Worm (Caenorhabditis elegans): ENCODE results near the gene Y82E9BL.5.

The Y82E9BL.5 gene

ce11 chrIII:1323555-1323954 lies 23.9 kb downstream of the Y82E9BL.5 start:
- TF ChIP-seq ztf-16 (tag; optimal IDR thresholded peaks at IDR 0.05) (no peak), elt-2 (tag; optimal IDR thresholded peaks at IDR 0.05) (peak; percentile 91)

DNA sequence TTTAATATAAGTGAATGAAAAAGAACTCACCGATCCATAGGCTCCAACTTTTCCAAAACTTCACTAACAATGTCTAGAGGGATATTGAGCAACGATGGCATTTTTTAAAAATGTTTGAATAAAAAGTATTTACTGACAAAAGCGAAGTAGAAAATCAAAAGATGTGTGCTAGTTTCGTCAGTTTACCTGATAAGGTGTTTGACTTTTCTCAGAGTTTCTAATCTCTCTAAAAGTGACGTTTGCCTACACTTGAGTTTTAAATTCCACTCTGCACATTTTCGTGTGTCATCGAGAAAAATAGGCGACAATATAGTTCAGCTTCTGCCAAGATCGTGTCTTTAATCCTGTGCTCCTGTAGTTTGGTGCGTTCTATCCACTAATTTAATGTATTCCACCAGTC lies 25.9 kb downstream of the Y82E9BL.5 start, which contains the start of gene fbxa-15:
Gene fbxa-15, minus strand, starts transcription at position 101 of the 400 bp plus-strand sequence.
- no peak for TF ChIP-seq hlh-6 (tag; optimal IDR thresholded peaks at IDR 0.05)
- TF ChIP-seq K02D7.2 (tag; optimal IDR thresholded peaks at IDR 0.05) = no peak
- TF ChIP-seq fkh-10 (GFP tag; optimal IDR thresholded peaks at IDR 0.05) = no peak
- no peak for TF ChIP-seq lim-6 (tag; optimal IDR thresholded peaks at IDR 0.05)
- no peak for TF ChIP-seq dmd-4 (tag; optimal IDR thresholded peaks at IDR 0.05; ENCODE audit: borderline replicate concordance)
- TF ChIP-seq madf-2 (tag; optimal IDR thresholded peaks at IDR 0.05) = no peak
- TF ChIP-seq sdc-2 (tag; optimal IDR thresholded peaks at IDR 0.05) = no peak
- TF ChIP-seq ceh-19 (GFP tag; optimal IDR thresholded peaks at IDR 0.05) = no peak
- no peak for TF ChIP-seq gmeb-2 (tag; optimal IDR thresholded peaks at IDR 0.05)
- no peak for TF ChIP-seq ceh-34 (tag; optimal IDR thresholded peaks at IDR 0.05)
- TF ChIP-seq ceh-22 (tag; optimal IDR thresholded peaks at IDR 0.05) = no peak
- TF ChIP-seq F13H6.1 (tag; optimal IDR thresholded peaks at IDR 0.05) = no peak
- no peak for TF ChIP-seq nfya-1 (tag; optimal IDR thresholded peaks at IDR 0.05)
- no peak for TF ChIP-seq ahr-1 (tag; optimal IDR thresholded peaks at IDR 0.05)
- no peak for TF ChIP-seq che-1 (tag; optimal IDR thresholded peaks at IDR 0.05)

DNA sequence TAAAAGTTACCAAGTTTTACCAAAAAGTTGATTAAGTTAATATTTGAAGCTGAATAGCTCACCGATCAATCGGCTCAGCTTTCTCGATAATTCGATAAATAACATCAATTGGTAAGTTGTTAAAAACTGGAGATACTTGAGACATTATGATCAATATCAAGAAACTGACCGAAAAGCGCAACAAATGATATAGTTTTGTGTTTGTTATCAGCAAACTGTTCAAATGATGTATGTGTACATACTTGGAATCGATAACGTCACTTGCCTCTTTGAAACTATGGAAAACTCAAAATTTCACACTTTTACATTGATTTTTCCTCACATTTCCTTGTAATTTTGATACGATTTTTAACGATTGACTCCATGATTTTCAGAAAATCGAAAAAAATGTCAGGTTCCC lies 32.4 kb downstream of the Y82E9BL.5 start, which contains the start of the genes fbxa-80 and fbxa-19:
Gene fbxa-80, minus strand, starts transcription at position 173 of the 400 bp plus-strand sequence.
Gene fbxa-19, plus strand, starts transcription at position 364 of the 400 bp plus-strand sequence.
- no peak for TF ChIP-seq pqm-1 (tag; optimal IDR thresholded peaks at IDR 0.05)
- TF ChIP-seq ceh-9 (tag; optimal IDR thresholded peaks at IDR 0.05) = no peak
- TF ChIP-seq unc-55 (GFP tag; optimal IDR thresholded peaks at IDR 0.05) = no peak
- no peak for TF ChIP-seq ceh-24 (tag; optimal IDR thresholded peaks at IDR 0.05)
- TF ChIP-seq ceh-34 (tag; optimal IDR thresholded peaks at IDR 0.05) = no peak
- no peak for TF ChIP-seq K02D7.2 (tag; optimal IDR thresholded peaks at IDR 0.05)
- no peak for TF ChIP-seq elt-2 (tag; optimal IDR thresholded peaks at IDR 0.05)
- TF ChIP-seq syd-9 (tag; optimal IDR thresholded peaks at IDR 0.05) = no peak
- no peak for TF ChIP-seq fax-1 (tag; optimal IDR thresholded peaks at IDR 0.05)
- TF ChIP-seq pag-3 (tag; optimal IDR thresholded peaks at IDR 0.05; ENCODE audit: borderline replicate concordance) = no peak
- TF ChIP-seq rnt-1 (tag; optimal IDR thresholded peaks at IDR 0.05) = no peak
- no peak for TF ChIP-seq hlh-8 (tag; optimal IDR thresholded peaks at IDR 0.05)
- no peak for TF ChIP-seq C08G9.2 (tag; optimal IDR thresholded peaks at IDR 0.05)
- no peak for TF ChIP-seq sdc-2 (tag; optimal IDR thresholded peaks at IDR 0.05)
- no peak for TF ChIP-seq pax-1 (tag; optimal IDR thresholded peaks at IDR 0.05)
- TF ChIP-seq eyg-1 (tag; optimal IDR thresholded peaks at IDR 0.05) = no peak

DNA sequence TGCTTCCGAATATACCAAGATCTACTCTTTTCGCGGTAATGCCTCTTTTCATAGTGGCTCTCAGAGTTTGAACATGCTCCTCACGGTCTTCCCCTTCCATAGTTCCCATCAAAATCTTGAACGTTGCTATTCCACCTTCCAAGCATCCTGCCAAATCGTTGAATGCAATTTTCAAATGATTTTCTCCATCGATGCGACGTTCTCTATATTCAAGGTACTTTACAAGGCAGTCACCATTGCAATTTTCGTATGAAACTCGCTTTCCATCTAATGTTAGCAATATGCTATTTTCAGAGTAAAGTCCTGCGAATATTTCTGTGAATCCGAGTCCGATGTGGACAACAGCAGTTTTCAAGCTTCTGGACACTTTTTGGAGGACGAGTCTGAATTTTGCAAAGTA lies 33.2 kb downstream of the Y82E9BL.5 start:
- no peak for TF ChIP-seq odd-2 (tag; optimal IDR thresholded peaks at IDR 0.05)
- no peak for TF ChIP-seq fkh-10 (GFP tag; optimal IDR thresholded peaks at IDR 0.05)

- TF ChIP-seq zip-5 (tag; optimal IDR thresholded peaks at IDR 0.05) = no peak
- no peak for TF ChIP-seq ahr-1 (tag; optimal IDR thresholded peaks at IDR 0.05)
- TF ChIP-seq sdc-2 (tag; optimal IDR thresholded peaks at IDR 0.05) = no peak
- no peak for TF ChIP-seq ceh-14 (tag; optimal IDR thresholded peaks at IDR 0.05)
- no peak for TF ChIP-seq ets-4 (tag; optimal IDR thresholded peaks at IDR 0.05)
- TF ChIP-seq hlh-13 (GFP tag; optimal IDR thresholded peaks at IDR 0.05) = no peak
- no peak for TF ChIP-seq K02D7.2 (tag; optimal IDR thresholded peaks at IDR 0.05)
- no peak for TF ChIP-seq che-1 (tag; optimal IDR thresholded peaks at IDR 0.05)
- no peak for TF ChIP-seq tbx-7 (tag; optimal IDR thresholded peaks at IDR 0.05)
- TF ChIP-seq pha-4 (tag; optimal IDR thresholded peaks at IDR 0.05) = no peak
- no peak for TF ChIP-seq Y22D7AL.16 (tag; optimal IDR thresholded peaks at IDR 0.05)
- TF ChIP-seq T23F11.4 (GFP tag; optimal IDR thresholded peaks at IDR 0.05) = no peak
- TF ChIP-seq fkh-6 (tag; optimal IDR thresholded peaks at IDR 0.05) = no peak
- no peak for TF ChIP-seq F13H6.1 (tag; optimal IDR thresholded peaks at IDR 0.05)
- TF ChIP-seq ttx-3 (tag; optimal IDR thresholded peaks at IDR 0.05) = no peak
Measured at ce11 chrIII:1311367-1311766, 36.1 kb downstream of the Y82E9BL.5 start.

Measured in whole organism, late embryonic.